Worm (Caenorhabditis elegans) whole organism, L1 larva: Measurements from ENCODE around the gene hsp-60.

Experiments
- C04F5.9 ChIP-seq: sonication (generic microtip); optimal IDR thresholded peaks from 2 replicates; lab custom pipeline; 2016; ENCODE audit warnings: missing genetic modification characterization, missing compliant biosample characterization
- Y116A8C.19 ChIP-seq: sonication (generic microtip); optimal IDR thresholded peaks from 2 replicates; lab custom pipeline; 2016; ENCODE audit warnings: missing compliant biosample characterization, missing genetic modification characterization, borderline replicate concordance
- alr-1 ChIP-seq: fragments of 200-800 bp; sonication (Bioruptor generic); optimal IDR thresholded peaks from 2 replicates; lab custom pipeline; 2018; ENCODE audit warnings: borderline replicate concordance, mild to moderate bottlenecking, missing genetic modification characterization, missing compliant biosample characterization
- aly-2 ChIP-seq: fragments of 150-350 bp; optimal IDR thresholded peaks from 2 replicates; lab custom pipeline; 2014; ENCODE audit warnings: missing biosample characterization, missing genetic modification characterization
- blmp-1 ChIP-seq: fragments of 150-350 bp; optimal IDR thresholded peaks from 2 replicates; lab custom pipeline; 2014; ENCODE audit warnings: missing biosample characterization, missing genetic modification characterization
- ceh-82 ChIP-seq, 3 experiments: fragments of 150-350 bp in 1 of 3; sonication (generic microtip) in 2 of 3; optimal IDR thresholded peaks; 2 replicates each; lab custom pipeline; 2014 to 2017; ENCODE audit warnings: missing biosample characterization in 3 of 3, missing genetic modification characterization in 3 of 3
- ceh-90 ChIP-seq: sonication (generic microtip); optimal IDR thresholded peaks from 2 replicates; lab custom pipeline; 2016; ENCODE audit warnings: missing genetic modification characterization, missing compliant biosample characterization
- dpl-1 ChIP-seq, 3 experiments: fragments of 150-350 bp in 2 of 3; sonication (generic microtip) in 1 of 3; optimal IDR thresholded peaks; 2 replicates each; lab custom pipeline; 2014 to 2017; ENCODE audit warnings: missing biosample characterization in 3 of 3, missing genetic modification characterization in 3 of 3, missing genetic modification reagents in 3 of 3
- dsc-1 ChIP-seq: sonication (generic microtip); optimal IDR thresholded peaks from 2 replicates; lab custom pipeline; 2016; ENCODE audit warnings: mild to moderate bottlenecking, missing genetic modification characterization, missing compliant biosample characterization
- efl-1 ChIP-seq, 4 experiments: fragments of 150-350 bp; optimal IDR thresholded peaks in 3 of 4; peaks in 1 of 4; 1 replicate in 1 of 4; 2 replicates in 3 of 4; lab custom pipeline; 2014; ENCODE audit warnings: missing biosample characterization in 2 of 4, missing genetic modification characterization in 2 of 4, missing genetic modification reagents in 2 of 4
- egl-13 ChIP-seq: sonication (generic microtip); optimal IDR thresholded peaks from 2 replicates; lab custom pipeline; 2016; ENCODE audit warnings: missing genotype, missing genetic modification reagents, missing genetic modification characterization, missing compliant biosample characterization
- elt-2 ChIP-seq: sonication (generic microtip); optimal IDR thresholded peaks from 2 replicates; lab custom pipeline; 2016; ENCODE audit warnings: missing genetic modification characterization, mild to moderate bottlenecking, inconsistent platforms, missing compliant biosample characterization, missing genetic modification reagents
- elt-3 ChIP-seq, 6 experiments: fragments of 150-350 bp in 1 of 6; sonication (generic microtip); optimal IDR thresholded peaks; 2 replicates each; lab custom pipeline; 2017 to 2018; ENCODE audit warnings: missing biosample characterization in 6 of 6, missing genetic modification characterization in 6 of 6, inconsistent platforms in 1 of 6
- fkh-4 ChIP-seq: sonication (generic microtip); optimal IDR thresholded peaks from 2 replicates; lab custom pipeline; 2016; ENCODE audit warnings: missing compliant biosample characterization, missing genetic modification characterization, borderline replicate concordance
- fos-1 ChIP-seq: fragments of 150-350 bp; optimal IDR thresholded peaks from 2 replicates; lab custom pipeline; 2014; ENCODE audit warnings: missing biosample characterization, missing genetic modification characterization
- grh-1 ChIP-seq: fragments of 200-800 bp; sonication (Bioruptor generic); IDR thresholded peaks from 2 replicates; pipeline ENCODE4 v1.3.6; 2022; ENCODE audit warnings: missing genetic modification reagents, missing genetic modification characterization, missing compliant biosample characterization
- hlh-17 ChIP-seq: fragments of 200-800 bp; sonication (Bioruptor generic); optimal IDR thresholded peaks from 2 replicates; lab custom pipeline; 2018; ENCODE audit warnings: missing genetic modification characterization, mild to moderate bottlenecking, missing compliant biosample characterization, moderate library complexity, borderline replicate concordance
- hlh-4 ChIP-seq: sonication (generic microtip); optimal IDR thresholded peaks from 2 replicates; lab custom pipeline; 2016; ENCODE audit warnings: mild to moderate bottlenecking, missing genetic modification characterization, missing compliant biosample characterization
- irx-1 ChIP-seq: sonication (generic microtip); optimal IDR thresholded peaks from 2 replicates; lab custom pipeline; 2016; ENCODE audit warnings: missing genetic modification characterization, missing compliant biosample characterization
- lin-14 ChIP-seq: fragments of 200-800 bp; sonication (Bioruptor generic); optimal IDR thresholded peaks from 2 replicates; lab custom pipeline; 2018; ENCODE audit warnings: mild to moderate bottlenecking, missing genetic modification characterization, moderate library complexity, missing compliant biosample characterization
- lin-15B ChIP-seq: fragments of 150-350 bp; sonication (generic microtip); optimal IDR thresholded peaks from 3 replicates; lab custom pipeline; 2014; ENCODE audit warnings: missing biosample characterization, missing genetic modification characterization
- lsy-2 ChIP-seq, 2 experiments: fragments of 150-350 bp; optimal IDR thresholded peaks; 2 replicates each; lab custom pipeline; 2014; ENCODE audit warnings: missing biosample characterization in 2 of 2, missing genetic modification characterization in 2 of 2
- mab-9 ChIP-seq: fragments of 200-800 bp; sonication (Bioruptor generic); IDR thresholded peaks from 2 replicates; pipeline ENCODE4 v1.3.6; 2022; ENCODE audit warnings: missing genetic modification reagents, missing genetic modification characterization, missing compliant biosample characterization
- mdl-1 ChIP-seq, 2 experiments: fragments of 150-350 bp; optimal IDR thresholded peaks; 2 replicates each; lab custom pipeline; 2014 to 2017; ENCODE audit warnings: missing biosample characterization in 2 of 2, missing genetic modification characterization in 2 of 2, inconsistent platforms in 1 of 2
- nhr-12 ChIP-seq: sonication (generic microtip); optimal IDR thresholded peaks from 2 replicates; lab custom pipeline; 2017; ENCODE audit warnings: missing biosample characterization, missing genetic modification characterization
- nhr-20 ChIP-seq: sonication (generic microtip); optimal IDR thresholded peaks from 2 replicates; lab custom pipeline; 2016; ENCODE audit warnings: mild to moderate bottlenecking, missing genetic modification characterization, missing compliant biosample characterization
- nhr-28 ChIP-seq: fragments of 150-350 bp; optimal IDR thresholded peaks from 2 replicates; lab custom pipeline; 2014; ENCODE audit warnings: missing biosample characterization, missing genetic modification characterization
- nhr-47 ChIP-seq: sonication (generic microtip); optimal IDR thresholded peaks from 2 replicates; lab custom pipeline; 2016; ENCODE audit warnings: mild to moderate bottlenecking, missing genetic modification characterization, moderate library complexity, missing compliant biosample characterization
- nhr-71 ChIP-seq: sonication (generic microtip); optimal IDR thresholded peaks from 2 replicates; lab custom pipeline; 2016; ENCODE audit warnings: mild to moderate bottlenecking, missing genetic modification characterization, moderate library complexity, missing compliant biosample characterization
- nhr-77 ChIP-seq: fragments of 150-350 bp; optimal IDR thresholded peaks from 2 replicates; lab custom pipeline; 2014; ENCODE audit warnings: missing biosample characterization, missing genetic modification characterization
- nhr-85 ChIP-seq: sonication (generic microtip); peaks from one replicate; lab custom pipeline; 2016; ENCODE audit warnings: missing genetic modification characterization, inconsistent platforms, missing compliant biosample characterization
- nhr-90 ChIP-seq: sonication (generic microtip); optimal IDR thresholded peaks from 2 replicates; lab custom pipeline; 2016; ENCODE audit warnings: mild to moderate bottlenecking, missing genetic modification characterization, missing compliant biosample characterization; ENCODE audit not compliant: poor library complexity
- pag-3 ChIP-seq: sonication (generic microtip); optimal IDR thresholded peaks from 2 replicates; lab custom pipeline; 2017; ENCODE audit warnings: missing genetic modification characterization, mild to moderate bottlenecking, missing compliant biosample characterization, antibody characterized with exemption, borderline replicate concordance; ENCODE audit not compliant: insufficient read depth
- pqm-1 ChIP-seq: sonication (generic microtip); optimal IDR thresholded peaks from 3 replicates; lab custom pipeline; 2017; ENCODE audit warnings: missing biosample characterization, missing genetic modification characterization
- rnt-1 ChIP-seq: sonication (generic microtip); optimal IDR thresholded peaks from 2 replicates; lab custom pipeline; 2016; ENCODE audit warnings: mild to moderate bottlenecking, missing genetic modification characterization, moderate library complexity, missing compliant biosample characterization
- snpc-4 ChIP-seq: fragments of 150-350 bp; optimal IDR thresholded peaks from 2 replicates; lab custom pipeline; 2014; ENCODE audit warnings: missing biosample characterization, missing genetic modification characterization
- sup-37 ChIP-seq: fragments of 200-800 bp; sonication (Bioruptor generic); optimal IDR thresholded peaks from 2 replicates; lab custom pipeline; 2018; ENCODE audit warnings: mild to moderate bottlenecking, missing genetic modification characterization, missing compliant biosample characterization
- tlp-1 ChIP-seq: fragments of 150-350 bp; optimal IDR thresholded peaks from 2 replicates; lab custom pipeline; 2014; ENCODE audit warnings: missing biosample characterization, missing genetic modification characterization
- unc-130 ChIP-seq: fragments of 150-350 bp; optimal IDR thresholded peaks from 2 replicates; lab custom pipeline; 2017; ENCODE audit warnings: missing biosample characterization, missing genetic modification characterization, inconsistent platforms
- unc-86 ChIP-seq: sonication (generic microtip); optimal IDR thresholded peaks from 2 replicates; lab custom pipeline; 2016; ENCODE audit warnings: missing genetic modification characterization, missing compliant biosample characterization
- zag-1 ChIP-seq: fragments of 150-350 bp; optimal IDR thresholded peaks from 2 replicates; lab custom pipeline; 2014; ENCODE audit warnings: missing biosample characterization, missing genetic modification characterization
- zip-4 ChIP-seq: fragments of 200-800 bp; sonication (Bioruptor generic); optimal IDR thresholded peaks from 2 replicates; lab custom pipeline; 2018; ENCODE audit warnings: mild to moderate bottlenecking, missing genetic modification characterization, moderate library complexity, missing compliant biosample characterization
- ztf-11 ChIP-seq, 2 experiments: sonication (generic microtip); optimal IDR thresholded peaks; 2 replicates each; lab custom pipeline; 2016 to 2017; ENCODE audit warnings: missing genetic modification characterization in 2 of 2, missing biosample characterization in 1 of 2, missing compliant biosample characterization in 1 of 2
- ztf-4 ChIP-seq: fragments of 150-350 bp; optimal IDR thresholded peaks from 2 replicates; lab custom pipeline; 2014; ENCODE audit warnings: missing biosample characterization, missing genetic modification characterization

hsp-60 gene

DNA sequence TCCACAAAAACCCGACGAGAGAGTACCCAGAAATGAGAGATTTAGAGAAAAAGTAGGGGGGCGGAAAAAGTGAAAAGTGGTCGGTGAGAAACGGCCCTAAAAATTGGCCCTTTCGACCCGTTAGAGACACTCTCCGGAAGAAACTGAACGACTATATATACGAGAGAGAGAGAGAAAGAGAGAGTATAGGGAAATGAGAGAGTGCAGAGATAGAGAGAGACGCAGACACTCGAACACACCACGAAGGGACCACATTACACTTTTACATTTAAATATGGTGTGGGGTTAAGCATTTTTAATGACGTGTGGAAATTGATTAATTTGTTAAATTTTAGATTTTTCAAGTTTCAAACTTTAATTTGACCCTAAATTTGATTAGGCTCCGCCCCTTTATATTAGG is 27.9 kb upstream of the hsp-60 start (continued):
- TF ChIP-seq dsc-1 (tag; lab: Kevin White, UChicago) (peak; percentile 9), blmp-1 (tag; lab: Kevin White, UChicago) (peak; percentile 12)

DNA sequence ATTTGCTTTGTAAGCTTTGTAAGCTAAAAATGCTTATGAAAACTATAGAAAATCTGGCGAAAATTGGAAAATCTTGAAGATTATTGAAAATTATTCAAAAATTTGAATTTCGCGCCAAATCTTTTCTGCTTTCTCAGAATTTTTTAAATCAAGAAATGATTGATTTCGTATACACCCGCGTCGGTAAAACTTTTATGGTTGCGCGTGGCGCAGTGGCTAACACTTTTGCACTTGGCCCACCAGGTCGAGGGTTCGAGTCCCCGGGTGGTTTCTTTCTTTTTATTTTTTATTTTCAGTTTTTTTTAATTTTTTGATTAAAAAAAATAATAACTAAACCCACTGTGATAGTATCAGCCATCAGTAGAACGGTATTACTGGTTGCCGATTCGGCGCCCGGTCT is 20.6 kb upstream of the hsp-60 start:
- TF ChIP-seq nhr-85 (tag; lab: Kevin White, UChicago) = peak; percentile 60
- TF ChIP-seq dpl-1 (GFP tag; optimal IDR thresholded peaks at IDR 0.05; lab: Kevin White, UChicago) = peak in 1 of 3 experiments; percentile 16
- no peak for TF ChIP-seq efl-1 (optimal IDR thresholded peaks at IDR 0.05; lab: Kevin White, UChicago)
- TF ChIP-seq efl-1 (GFP tag; optimal IDR thresholded peaks at IDR 0.05 in 1 of 2; lab: Kevin White, UChicago) = peak; percentile 18 to 89
- no peak for TF ChIP-seq nhr-12
- TF ChIP-seq lin-15B (tag; lab: Kevin White, UChicago) = peak; percentile 2
- TF ChIP-seq nhr-28 (tag; lab: Kevin White, UChicago) = no peak

DNA sequence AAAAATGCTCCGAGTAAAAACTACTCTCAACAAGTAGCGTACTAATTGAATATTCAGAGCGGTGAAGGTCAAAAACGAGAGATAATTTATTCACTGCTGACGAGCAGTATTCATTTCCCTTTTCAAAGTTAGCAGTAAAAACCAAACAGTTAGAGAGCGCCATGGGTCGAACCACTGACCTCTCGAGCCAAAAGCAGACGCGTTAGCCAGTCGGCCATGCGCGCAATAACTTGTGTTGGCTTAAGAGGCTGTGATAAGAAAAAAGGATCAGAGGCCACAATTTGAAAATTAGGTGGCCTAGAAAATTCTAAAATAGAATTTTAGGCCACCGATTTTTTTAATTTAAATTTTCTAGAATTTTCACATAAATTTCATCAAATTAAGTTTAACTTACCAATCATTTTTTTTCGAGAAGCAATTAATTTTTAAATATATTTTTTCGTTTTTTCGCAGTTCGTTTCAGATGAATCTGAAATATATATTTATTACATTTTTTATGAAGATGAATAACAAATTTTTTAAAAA is 18.8 kb upstream of the hsp-60 start, which contains the start of gene sms-3:
TSS of gene sms-3 (minus strand) at position 475 of the 525 bp plus-strand sequence.
- TF ChIP-seq snpc-4 (tag; lab: Kevin White, UChicago) = no peak
- TF ChIP-seq elt-2 (tag; lab: Kevin White, UChicago) = no peak
- TF ChIP-seq nhr-90 (tag; lab: Kevin White, UChicago) = peak; percentile 2
- no peak for TF ChIP-seq egl-13 (tag; lab: Kevin White, UChicago)
- peak; percentile 13 for TF ChIP-seq nhr-47 (tag; lab: Kevin White, UChicago)
- no peak for TF ChIP-seq nhr-20
- no peak for TF ChIP-seq elt-3 (tag; optimal IDR thresholded peaks at IDR 0.05; lab: Kevin White, UChicago)
- no peak for TF ChIP-seq nhr-77 (tag; lab: Kevin White, UChicago)
- no peak for TF ChIP-seq fkh-4 (tag; lab: Kevin White, UChicago)
- TF ChIP-seq nhr-71 (tag; lab: Kevin White, UChicago) = peak; percentile 5
- TF ChIP-seq efl-1 (optimal IDR thresholded peaks at IDR 0.05; lab: Kevin White, UChicago) = no peak
- no peak for TF ChIP-seq efl-1 (GFP tag; optimal IDR thresholded peaks at IDR 0.05 in 1 of 2; lab: Kevin White, UChicago)
- TF ChIP-seq ztf-4 (tag; lab: Kevin White, UChicago) = no peak
- TF ChIP-seq mdl-1 (tag; optimal IDR thresholded peaks at IDR 0.05; lab: Kevin White, UChicago) = no peak
- TF ChIP-seq Y116A8C.19 (tag; lab: Kevin White, UChicago) = no peak
- TF ChIP-seq tlp-1 = no peak
- no peak for TF ChIP-seq zag-1 (tag; lab: Kevin White, UChicago)
- TF ChIP-seq aly-2 = no peak
- TF ChIP-seq mab-9 (GFP tag; lab: Robert Waterston, UW) = no peak
- TF ChIP-seq ceh-90 (tag; lab: Kevin White, UChicago) = no peak
- TF ChIP-seq hlh-17 (GFP tag; lab: Kevin White, UChicago) = no peak
- no peak for TF ChIP-seq pag-3
- TF ChIP-seq rnt-1 (tag; lab: Kevin White, UChicago) = peak; percentile 16
- no peak for TF ChIP-seq unc-86 (tag; lab: Kevin White, UChicago)
- no peak for TF ChIP-seq hlh-4
- peak in 1 of 3 experiments; percentile 3 for TF ChIP-seq ceh-82 (tag; optimal IDR thresholded peaks at IDR 0.05; lab: Kevin White, UChicago)

DNA sequence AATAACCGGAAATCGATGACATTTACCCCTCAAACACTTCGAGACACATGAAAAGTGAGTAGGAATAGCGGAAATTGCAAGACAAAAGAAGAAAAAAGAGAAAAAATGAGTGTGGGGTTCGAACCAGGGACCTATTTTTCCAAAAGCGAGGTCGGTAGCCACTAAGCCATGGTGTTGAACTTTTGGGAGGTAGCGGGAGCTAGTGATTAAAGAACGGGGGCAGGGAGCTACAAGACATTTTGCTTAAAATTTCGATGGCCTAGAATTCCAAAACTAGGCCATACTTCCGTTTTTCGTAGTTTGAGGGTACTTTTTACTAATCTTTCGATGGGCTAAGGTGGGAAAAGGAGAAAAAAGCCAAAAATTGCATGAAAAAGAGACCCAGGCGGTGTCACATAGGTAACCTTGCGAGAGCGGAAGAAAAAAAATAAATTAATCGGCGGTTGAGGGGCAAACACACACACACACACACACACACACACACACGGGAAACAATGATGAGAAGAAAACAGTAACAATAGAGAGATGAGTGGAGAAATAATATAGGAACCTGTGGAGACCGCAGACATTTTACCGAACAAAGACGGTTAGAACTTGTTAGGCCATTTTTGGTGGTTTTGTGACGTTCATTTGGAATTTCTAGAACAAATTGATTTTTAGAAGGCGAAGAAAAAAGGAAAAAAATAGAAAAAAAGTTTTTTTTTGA is 17.9 kb upstream of the hsp-60 start:
- TF ChIP-seq dsc-1 (tag; lab: Kevin White, UChicago) (peak; percentile 46), unc-130 (tag; lab: Kevin White, UChicago) (no peak), elt-2 (tag; lab: Kevin White, UChicago) (peak; percentile 34), alr-1 (tag; lab: Kevin White, UChicago) (no peak), pqm-1 (tag; lab: Kevin White, UChicago) (no peak), lsy-2 (tag; optimal IDR thresholded peaks at IDR 0.05; lab: Kevin White, UChicago) (peak in 1 of 2 experiments; percentile 2), snpc-4 (tag; lab: Kevin White, UChicago) (no peak), C04F5.9 (tag; lab: Kevin White, UChicago) (no peak), lin-14 (peak; percentile 68), zag-1 (tag; lab: Kevin White, UChicago) (no peak), sup-37 (GFP tag; lab: Kevin White, UChicago) (no peak), grh-1 (GFP tag; lab: Robert Waterston, UW) (no peak), ceh-82 (tag; optimal IDR thresholded peaks at IDR 0.05; lab: Kevin White, UChicago) (no peak), ztf-11 (tag; optimal IDR thresholded peaks at IDR 0.05; lab: Kevin White, UChicago) (peak in 1 of 2 experiments; percentile 26), fos-1 (no peak), zip-4 (GFP tag; lab: Kevin White, UChicago) (no peak), irx-1 (tag; lab: Kevin White, UChicago) (peak; percentile 35)
